Fruit fly (Drosophila melanogaster) S2 (cell line): ENCODE results near the gene Sema5c.

Experiments used
- CG8478 ChIP-seq: fragments of >200 bp; optimal IDR thresholded peaks from 2 replicates; lab custom pipeline; 2018
- CTCF ChIP-seq, 2 experiments: fragments of >200 bp; optimal IDR thresholded peaks; 2 replicates each; lab custom pipeline; 2018

dm6 chr3L:12107378-12107777 lies 25.7 kb upstream of the Sema5c start:
- TF ChIP-seq CG8478 (lab: Kevin White, UChicago) (no peak), CTCF (optimal IDR thresholded peaks at IDR 0.05; lab: Kevin White, UChicago) (no peak)
